Fruit fly (Drosophila melanogaster) whole organism, pupa: Measurements from ENCODE around the gene Hex-t1.

ENCODE experiments used
- CG14655 ChIP-seq: fragments of 200-800 bp; sonication (Bioruptor generic); optimal IDR thresholded peaks from 3 replicates; lab custom pipeline; 2017; ENCODE audit warnings: mild to moderate bottlenecking, missing biosample characterization, missing genetic modification reagents, missing genetic modification characterization
- CG34367 ChIP-seq: fragments of 200-800 bp; sonication (Bioruptor generic); optimal IDR thresholded peaks from 2 replicates; lab custom pipeline; 2018; ENCODE audit warnings: missing biosample characterization, mild to moderate bottlenecking, missing genetic modification characterization
- CG8159 ChIP-seq: fragments of 200-800 bp; sonication (Bioruptor generic); optimal IDR thresholded peaks from 3 replicates; lab custom pipeline; 2018; ENCODE audit warnings: missing biosample characterization, mild to moderate bottlenecking, missing genetic modification characterization, moderate library complexity
- D1 ChIP-seq: fragments of 200-800 bp; sonication (Bioruptor generic); optimal IDR thresholded peaks from 2 replicates; lab custom pipeline; 2018; ENCODE audit warnings: missing biosample characterization, mild to moderate bottlenecking, missing genetic modification characterization, moderate library complexity
- EcR ChIP-seq: fragments of 200-800 bp; sonication (Bioruptor generic); optimal IDR thresholded peaks from 3 replicates; lab custom pipeline; 2019; ENCODE audit warnings: missing biosample characterization, missing genetic modification characterization, mild to moderate bottlenecking, moderate library complexity, missing genetic modification reagents
- Ets98B ChIP-seq: fragments of 200-800 bp; sonication (Bioruptor generic); IDR thresholded peaks from 2 replicates; pipeline ENCODE4 v1.3.6; 2022; ENCODE audit warnings: missing biosample characterization, missing genetic modification characterization
- Pif1A ChIP-seq: fragments of 200-800 bp; sonication (Bioruptor generic); optimal IDR thresholded peaks from 3 replicates; lab custom pipeline; 2016; ENCODE audit warnings: missing biosample characterization, missing genetic modification characterization
- Pif1B ChIP-seq: fragments of 200-800 bp; sonication (Bioruptor generic); optimal IDR thresholded peaks from 3 replicates; lab custom pipeline; 2016; ENCODE audit warnings: missing biosample characterization, missing genetic modification characterization
- fd96Ca ChIP-seq: fragments of 200-800 bp; sonication (Bioruptor generic); IDR thresholded peaks from 3 replicates; pipeline ENCODE4 v1.3.6; 2022; ENCODE audit warnings: missing biosample characterization, missing genetic modification characterization
- gl ChIP-seq: fragments of 200-800 bp; sonication (Bioruptor generic); optimal IDR thresholded peaks from 2 replicates; lab custom pipeline; 2018; ENCODE audit warnings: missing biosample characterization, mild to moderate bottlenecking, missing genetic modification characterization

DNA sequence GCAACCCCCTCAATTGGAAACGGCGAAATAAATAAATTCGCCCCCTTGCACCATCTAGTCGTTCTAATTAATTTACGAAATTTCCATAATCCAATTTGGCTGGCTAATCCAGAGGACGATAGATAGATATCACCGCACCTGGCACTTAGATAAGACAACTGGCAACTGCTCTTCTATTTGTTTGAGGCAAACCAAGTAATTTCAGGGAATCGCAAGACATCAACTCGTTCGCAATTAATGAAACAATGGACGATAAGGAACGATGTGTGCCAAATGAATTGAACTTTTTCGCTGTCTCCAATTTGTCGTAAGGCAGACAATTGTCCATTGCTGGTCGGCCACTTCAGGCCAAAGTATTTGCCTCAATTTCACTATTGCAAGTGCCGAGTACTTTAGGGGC is 16.2 kb downstream of the Hex-t1 start:
- TF ChIP-seq CG8159 (tag; lab: Kevin White, UChicago) = no peak
- TF ChIP-seq D1 (tag; lab: Kevin White, UChicago) = no peak
- TF ChIP-seq Ets98B (GFP tag; lab: Robert Waterston, UW) = no peak
- TF ChIP-seq EcR = no peak
- no peak for TF ChIP-seq gl (tag; lab: Kevin White, UChicago)
- TF ChIP-seq CG14655 = no peak
- TF ChIP-seq fd96Ca (GFP tag; lab: Robert Waterston, UW) = no peak
- TF ChIP-seq CG34367 (tag; lab: Kevin White, UChicago) = no peak
- TF ChIP-seq Pif1A = no peak
- TF ChIP-seq Pif1B (GFP tag; lab: Kevin White, UChicago) = no peak
